Worm (Caenorhabditis elegans): ENCODE measurements around the gene tpk-1.

tpk-1 gene

ce11 chrIII:8904044-8904443 is 7.9 kb upstream of the tpk-1 start, which contains the start of gene lin-9:
lin-9 (minus strand) TSS chrIII:8904131.
- TF ChIP-seq zag-1 (tag; optimal IDR thresholded peaks at IDR 0.05) (no peak), unc-86 (tag; optimal IDR thresholded peaks at IDR 0.05) (peak; percentile 95), pqm-1 (tag; optimal IDR thresholded peaks at IDR 0.05) (no peak), C34B4.2 (tag; optimal IDR thresholded peaks at IDR 0.05) (peak; percentile 90), nhr-90 (tag; optimal IDR thresholded peaks at IDR 0.05; ENCODE audit: poor library complexity) (peak; percentile 96), nhr-77 (tag; optimal IDR thresholded peaks at IDR 0.05) (peak; percentile 91), fos-1 (tag; optimal IDR thresholded peaks at IDR 0.05) (peak; percentile 85), dsc-1 (tag; optimal IDR thresholded peaks at IDR 0.05) (peak; percentile 98), lin-14 (GFP tag; optimal IDR thresholded peaks at IDR 0.05) (peak; percentile 99), lin-39 (tag; optimal IDR thresholded peaks at IDR 0.05) (peak; percentile 95), nhr-76 (tag; optimal IDR thresholded peaks at IDR 0.05) (no peak), hlh-4 (tag; optimal IDR thresholded peaks at IDR 0.05) (no peak), nhr-237 (tag; optimal IDR thresholded peaks at IDR 0.05) (peak; percentile 72), ces-1 (GFP tag; optimal IDR thresholded peaks at IDR 0.05) (no peak), zip-4 (GFP tag; optimal IDR thresholded peaks at IDR 0.05) (peak; percentile 93), unc-30 (tag; optimal IDR thresholded peaks at IDR 0.05) (no peak), ztf-4 (tag; optimal IDR thresholded peaks at IDR 0.05) (peak; percentile 94), C04F5.9 (tag; optimal IDR thresholded peaks at IDR 0.05) (peak; percentile 100), mdl-1 (tag; optimal IDR thresholded peaks at IDR 0.05) (peak in 1 of 2 experiments; percentile 92), hpl-2 (GFP tag; optimal IDR thresholded peaks at IDR 0.05) (peak; percentile 66), mef-2 (tag; optimal IDR thresholded peaks at IDR 0.05) (peak; percentile 43), ceh-8 (GFP tag; optimal IDR thresholded peaks at IDR 0.05) (peak; percentile 93), ceh-88 (GFP tag; IDR thresholded peaks at IDR 0.05) (peak; percentile 91), ama-1 (optimal IDR thresholded peaks at IDR 0.05) (no peak), isw-1 (GFP tag; IDR thresholded peaks at IDR 0.05) (peak; percentile 97), tbx-2 (tag; optimal IDR thresholded peaks at IDR 0.05) (peak; percentile 96), nhr-47 (tag; optimal IDR thresholded peaks at IDR 0.05) (peak; percentile 98), nhr-84 (tag; optimal IDR thresholded peaks at IDR 0.05) (no peak), pax-3 (tag; optimal IDR thresholded peaks at IDR 0.05) (peak; percentile 94), fkh-8 (tag; optimal IDR thresholded peaks at IDR 0.05) (peak; percentile 96), egl-13 (tag; optimal IDR thresholded peaks at IDR 0.05) (peak; percentile 93), lin-13 (GFP tag; optimal IDR thresholded peaks at IDR 0.05) (peak; percentile 98), sup-37 (GFP tag; optimal IDR thresholded peaks at IDR 0.05) (peak; percentile 95), unc-98 (GFP tag; IDR thresholded peaks at IDR 0.05) (peak; percentile 52; the same call in 1 of the 2 replicates), pag-3 (tag; optimal IDR thresholded peaks at IDR 0.05; ENCODE audit: borderline replicate concordance, insufficient read depth) (no peak), skn-1 (tag; optimal IDR thresholded peaks at IDR 0.05) (peak; percentile 94), efl-3 (GFP tag; optimal IDR thresholded peaks at IDR 0.05) (peak; percentile 81), blmp-1 (tag; optimal IDR thresholded peaks at IDR 0.05) (peak; percentile 92), swsn-7 (tag; optimal IDR thresholded peaks at IDR 0.05) (peak; percentile 97), sox-4 (tag; optimal IDR thresholded peaks at IDR 0.05) (peak; percentile 86), nhr-19 (GFP tag; conservative IDR thresholded peaks at IDR 0.05) (peak; percentile 97), elt-2 (tag; optimal IDR thresholded peaks at IDR 0.05) (peak; percentile 86), ceh-63 (GFP tag; optimal IDR thresholded peaks at IDR 0.05) (no peak), hlh-17 (GFP tag; optimal IDR thresholded peaks at IDR 0.05; ENCODE audit: borderline replicate concordance) (no peak), fkh-4 (tag; optimal IDR thresholded peaks at IDR 0.05; ENCODE audit: borderline replicate concordance) (peak; percentile 80), tlp-1 (tag; optimal IDR thresholded peaks at IDR 0.05) (no peak), C16A3.4 (tag; optimal IDR thresholded peaks at IDR 0.05) (peak; percentile 94), nhr-28 (tag; optimal IDR thresholded peaks at IDR 0.05) (no peak), elt-3 (tag; optimal IDR thresholded peaks at IDR 0.05) (peak in 4 of 6 experiments; percentile 61 to 90 (median 74)), lir-3 (tag; optimal IDR thresholded peaks at IDR 0.05; ENCODE audit: poor library complexity) (peak; percentile 80), nhr-20 (tag; optimal IDR thresholded peaks at IDR 0.05) (peak; percentile 97), xbp-1 (tag; optimal IDR thresholded peaks at IDR 0.05) (peak; percentile 95), ztf-11 (tag; optimal IDR thresholded peaks at IDR 0.05) (peak in 1 of 2 experiments; percentile 90)

All from whole organism, L1 larva.